Fruit fly (Drosophila melanogaster): ENCODE data around the gene CG1582.
A peak's percentile ranks its signal among the peaks of the same experiment; 100 is the strongest.

Gene CG1582

DNA sequence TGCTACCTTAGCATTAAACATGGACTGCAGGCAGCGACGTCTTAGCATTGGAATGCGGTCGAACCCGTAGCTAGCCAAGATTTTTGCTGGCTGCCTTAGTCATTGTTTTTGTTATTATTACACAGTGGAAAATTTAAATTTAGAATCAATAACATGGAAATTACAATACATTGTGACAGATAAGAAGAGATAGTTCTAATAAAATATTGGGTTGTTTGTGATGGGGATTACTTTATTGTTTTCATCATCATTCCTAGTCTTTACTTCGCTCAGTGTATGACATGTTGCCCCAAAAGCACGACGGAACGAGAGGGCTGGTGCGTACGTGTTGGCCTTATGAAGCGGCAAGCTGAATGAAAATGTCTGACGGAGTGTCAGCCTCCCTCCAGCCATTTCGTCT lies 37.5 kb upstream of the CG1582 start (continued):
- TF ChIP-seq CG8388 (GFP tag; optimal IDR thresholded peaks at IDR 0.05) (peak; percentile 79), CG3847 (GFP tag; IDR thresholded peaks at IDR 0.05) (peak; percentile 74), Max (GFP tag; optimal IDR thresholded peaks at IDR 0.05) (peak; percentile 59), Scr (GFP tag; IDR thresholded peaks at IDR 0.05; ENCODE audit: partially characterized antibody) (no peak), CG8924 (tag; optimal IDR thresholded peaks at IDR 0.05) (peak; percentile 88), Kr (GFP tag; optimal IDR thresholded peaks at IDR 0.05) (no peak), Hr78 (GFP tag; optimal IDR thresholded peaks at IDR 0.05) (peak in 1 of 2 experiments; percentile 74), lbe (GFP tag; optimal IDR thresholded peaks at IDR 0.05) (no peak), slp2 (GFP tag; optimal IDR thresholded peaks at IDR 0.05) (peak; percentile 78), CG14965 (GFP tag; optimal IDR thresholded peaks at IDR 0.05; ENCODE audit: borderline replicate concordance) (peak; percentile 42), odd (GFP tag; optimal IDR thresholded peaks at IDR 0.05) (peak; percentile 80), CG15011 (GFP tag; optimal IDR thresholded peaks at IDR 0.05) (peak; percentile 54), CG4730 (GFP tag; IDR thresholded peaks at IDR 0.05) (peak; percentile 68), CG15269 (tag; optimal IDR thresholded peaks at IDR 0.05) (peak; percentile 94), stc (GFP tag; IDR thresholded peaks at IDR 0.05) (peak; percentile 91), CG17912 (GFP tag; optimal IDR thresholded peaks at IDR 0.05) (peak; percentile 83), CG18262 (tag; optimal IDR thresholded peaks at IDR 0.05) (peak; percentile 78), Myb (GFP tag; optimal IDR thresholded peaks at IDR 0.05) (no peak), Hr51 (GFP tag; optimal IDR thresholded peaks at IDR 0.05) (peak; percentile 49 to 92), abd-A (tag; optimal IDR thresholded peaks at IDR 0.05) (peak; percentile 63), klu (GFP tag; IDR thresholded peaks at IDR 0.05) (peak; percentile 45; the same call in 1 of the 2 replicates), ro (GFP tag; IDR thresholded peaks at IDR 0.05) (0 out of 2 replicates have a peak, but pooled peaks have one; percentile 42), CG3995 (GFP tag; optimal IDR thresholded peaks at IDR 0.05) (peak; percentile 28), wek (GFP tag; optimal IDR thresholded peaks at IDR 0.05) (peak; percentile 62), chif (GFP tag; optimal IDR thresholded peaks at IDR 0.05) (peak; percentile 72 to 83), D19A (tag; optimal IDR thresholded peaks at IDR 0.05) (peak; percentile 75), CG13775 (GFP tag; optimal IDR thresholded peaks at IDR 0.05) (peak; percentile 54), CG18011 (GFP tag; optimal IDR thresholded peaks at IDR 0.05) (peak; percentile 8), peb (GFP tag; IDR thresholded peaks at IDR 0.05) (peak; percentile 69; the same call in 1 of the 2 replicates), Sry-β (GFP tag; optimal IDR thresholded peaks at IDR 0.05) (no peak), Lim3 (GFP tag; IDR thresholded peaks at IDR 0.05) (peak; percentile 55; the same call in 1 of the 2 replicates), Gsc (GFP tag; IDR thresholded peaks at IDR 0.05) (peak; percentile 44; the same call in 1 of the 2 replicates), CG31388 (GFP tag; optimal IDR thresholded peaks at IDR 0.05) (peak; percentile 38), CG15696 (tag; optimal IDR thresholded peaks at IDR 0.05) (peak; percentile 44), CG1603 (tag; optimal IDR thresholded peaks at IDR 0.05) (peak; percentile 88), ato (GFP tag; IDR thresholded peaks at IDR 0.05; ENCODE audit: partially characterized antibody) (no peak), otp (GFP tag; IDR thresholded peaks at IDR 0.05) (peak; percentile 67; the same call in 2 of the 3 replicates), CoRest (tag; optimal IDR thresholded peaks at IDR 0.05) (peak; percentile 86), onecut (GFP tag; IDR thresholded peaks at IDR 0.05) (peak; percentile 73), grn (GFP tag; optimal IDR thresholded peaks at IDR 0.05) (peak; percentile 19), CG31441 (GFP tag; IDR thresholded peaks at IDR 0.05) (peak; percentile 88), Dref (GFP tag; IDR thresholded peaks at IDR 0.05) (no peak), CG9932 (GFP tag; IDR thresholded peaks at IDR 0.05) (peak; percentile 84), CG18476 (GFP tag; optimal IDR thresholded peaks at IDR 0.05) (peak; percentile 61), Opbp (GFP tag; IDR thresholded peaks at IDR 0.05; ENCODE audit: partially characterized antibody) (no peak), gt (GFP tag; IDR thresholded peaks at IDR 0.05) (peak; percentile 63; the same call in 1 of the 2 replicates), rib (GFP tag; IDR thresholded peaks at IDR 0.05) (peak; percentile 67; the same call in 1 of the 2 replicates), crol (GFP tag; IDR thresholded peaks at IDR 0.05) (0 out of 2 replicates have a peak, but pooled peaks have one; percentile 36), CG6765 (GFP tag; optimal IDR thresholded peaks at IDR 0.05) (peak; percentile 73), CG7357 (GFP tag; IDR thresholded peaks at IDR 0.05) (peak; percentile 70)

Measured in whole organism, embryonic.